Worm (Caenorhabditis elegans): Measurements from ENCODE around the gene B0457.2.

Gene B0457.2

ce11 chrII:8895398-8895797, 31.0 kb downstream of the B0457.2 start:
- TF ChIP-seq ceh-36 (tag; optimal IDR thresholded peaks at IDR 0.05) (no peak), hmbx-1 (tag; optimal IDR thresholded peaks at IDR 0.05) (no peak), ama-1 (optimal IDR thresholded peaks at IDR 0.05) (no peak), tra-4 (tag; optimal IDR thresholded peaks at IDR 0.05) (no peak), aly-1 (tag; optimal IDR thresholded peaks at IDR 0.05) (no peak), hmg-4 (GFP tag; optimal IDR thresholded peaks at IDR 0.05) (no peak), flt-1 (GFP tag; IDR thresholded peaks at IDR 0.05) (no peak), scrt-1 (GFP tag; IDR thresholded peaks at IDR 0.05) (no peak), B0310.2 (tag; optimal IDR thresholded peaks at IDR 0.05) (no peak), ceh-13 (GFP tag; optimal IDR thresholded peaks at IDR 0.05) (no peak), F13C5.2 (tag; optimal IDR thresholded peaks at IDR 0.05) (no peak), ets-7 (tag; optimal IDR thresholded peaks at IDR 0.05) (no peak), pes-1 (GFP tag; IDR thresholded peaks at IDR 0.05) (no peak), tbx-11 (GFP tag; IDR thresholded peaks at IDR 0.05) (no peak), sea-1 (GFP tag; conservative IDR thresholded peaks at IDR 0.05) (no peak)

ce11 chrII:8891606-8892005, 34.7 kb downstream of the B0457.2 start:
- TF ChIP-seq hmbx-1 (tag; optimal IDR thresholded peaks at IDR 0.05) (no peak), B0310.2 (tag; optimal IDR thresholded peaks at IDR 0.05) (no peak), sea-1 (GFP tag; conservative IDR thresholded peaks at IDR 0.05) (no peak), scrt-1 (GFP tag; IDR thresholded peaks at IDR 0.05) (no peak), flt-1 (GFP tag; IDR thresholded peaks at IDR 0.05) (no peak), aly-1 (tag; optimal IDR thresholded peaks at IDR 0.05) (no peak), F13C5.2 (tag; optimal IDR thresholded peaks at IDR 0.05) (no peak), ceh-13 (GFP tag; optimal IDR thresholded peaks at IDR 0.05) (no peak), pes-1 (GFP tag; IDR thresholded peaks at IDR 0.05) (no peak), ets-7 (tag; optimal IDR thresholded peaks at IDR 0.05) (no peak)

ce11 chrII:8891042-8891441, 35.3 kb downstream of the B0457.2 start:
- TF ChIP-seq hmg-4 (GFP tag; optimal IDR thresholded peaks at IDR 0.05) = no peak
- no peak for TF ChIP-seq hmbx-1 (tag; optimal IDR thresholded peaks at IDR 0.05)
- no peak for TF ChIP-seq sea-1 (GFP tag; conservative IDR thresholded peaks at IDR 0.05)
- no peak for TF ChIP-seq ceh-36 (tag; optimal IDR thresholded peaks at IDR 0.05)
- no peak for TF ChIP-seq tbx-37 (GFP tag; conservative IDR thresholded peaks at IDR 0.05)
- no peak for TF ChIP-seq F13C5.2 (tag; optimal IDR thresholded peaks at IDR 0.05)
- TF ChIP-seq pes-1 (GFP tag; IDR thresholded peaks at IDR 0.05) = no peak
- no peak for TF ChIP-seq hnd-1 (tag; optimal IDR thresholded peaks at IDR 0.05)
- TF ChIP-seq ama-1 (optimal IDR thresholded peaks at IDR 0.05) = no peak
- no peak for TF ChIP-seq aly-1 (tag; optimal IDR thresholded peaks at IDR 0.05)
- no peak for TF ChIP-seq ets-7 (tag; optimal IDR thresholded peaks at IDR 0.05)
- TF ChIP-seq ceh-13 (GFP tag; optimal IDR thresholded peaks at IDR 0.05) = no peak

ce11 chrII:8890530-8890929, 35.8 kb downstream of the B0457.2 start:
- TF ChIP-seq scrt-1 (GFP tag; IDR thresholded peaks at IDR 0.05) (no peak), ceh-36 (tag; optimal IDR thresholded peaks at IDR 0.05) (no peak), B0310.2 (tag; optimal IDR thresholded peaks at IDR 0.05) (no peak), tbx-37 (GFP tag; conservative IDR thresholded peaks at IDR 0.05) (no peak), ceh-13 (GFP tag; optimal IDR thresholded peaks at IDR 0.05) (no peak), ama-1 (optimal IDR thresholded peaks at IDR 0.05) (no peak), hmbx-1 (tag; optimal IDR thresholded peaks at IDR 0.05) (no peak), hnd-1 (tag; optimal IDR thresholded peaks at IDR 0.05) (no peak), tbx-11 (GFP tag; IDR thresholded peaks at IDR 0.05) (no peak), tra-4 (tag; optimal IDR thresholded peaks at IDR 0.05) (no peak), flt-1 (GFP tag; IDR thresholded peaks at IDR 0.05) (no peak), pes-1 (GFP tag; IDR thresholded peaks at IDR 0.05) (no peak), sea-1 (GFP tag; conservative IDR thresholded peaks at IDR 0.05) (no peak), aly-1 (tag; optimal IDR thresholded peaks at IDR 0.05) (no peak), F13C5.2 (tag; optimal IDR thresholded peaks at IDR 0.05) (no peak), ets-7 (tag; optimal IDR thresholded peaks at IDR 0.05) (no peak), hmg-4 (GFP tag; optimal IDR thresholded peaks at IDR 0.05) (no peak)

- TF ChIP-seq tra-4 (tag; optimal IDR thresholded peaks at IDR 0.05) = no peak
- TF ChIP-seq pes-1 (GFP tag; IDR thresholded peaks at IDR 0.05) = no peak
- no peak for TF ChIP-seq hmg-4 (GFP tag; optimal IDR thresholded peaks at IDR 0.05)
- no peak for TF ChIP-seq tbx-37 (GFP tag; conservative IDR thresholded peaks at IDR 0.05)
Measured at ce11 chrII:8890017-8890416, 36.3 kb downstream of the B0457.2 start.

ce11 chrII:8889589-8889988, 36.8 kb downstream of the B0457.2 start:
- TF ChIP-seq hmg-4 (GFP tag; optimal IDR thresholded peaks at IDR 0.05) (no peak), ceh-13 (GFP tag; optimal IDR thresholded peaks at IDR 0.05) (no peak), aly-1 (tag; optimal IDR thresholded peaks at IDR 0.05) (no peak), hmbx-1 (tag; optimal IDR thresholded peaks at IDR 0.05) (no peak), ceh-36 (tag; optimal IDR thresholded peaks at IDR 0.05) (no peak), hnd-1 (tag; optimal IDR thresholded peaks at IDR 0.05) (no peak), pes-1 (GFP tag; IDR thresholded peaks at IDR 0.05) (no peak), F13C5.2 (tag; optimal IDR thresholded peaks at IDR 0.05) (no peak), sea-1 (GFP tag; conservative IDR thresholded peaks at IDR 0.05) (no peak), tra-4 (tag; optimal IDR thresholded peaks at IDR 0.05) (no peak), ets-7 (tag; optimal IDR thresholded peaks at IDR 0.05) (no peak), flt-1 (GFP tag; IDR thresholded peaks at IDR 0.05) (no peak), ama-1 (optimal IDR thresholded peaks at IDR 0.05) (no peak), tbx-11 (GFP tag; IDR thresholded peaks at IDR 0.05) (no peak), tbx-37 (GFP tag; conservative IDR thresholded peaks at IDR 0.05) (no peak), scrt-1 (GFP tag; IDR thresholded peaks at IDR 0.05) (no peak), B0310.2 (tag; optimal IDR thresholded peaks at IDR 0.05) (no peak)

ce11 chrII:8884262-8884949, 41.9 kb downstream of the B0457.2 start, which contains the start of the genes T07D4.5 and ddx-19:
Gene T07D4.5 (minus strand): TSS chrII:8884332.
Gene ddx-19 (plus strand): TSS chrII:8884899.
- no peak for TF ChIP-seq flt-1 (GFP tag; IDR thresholded peaks at IDR 0.05)
- TF ChIP-seq scrt-1 (GFP tag; IDR thresholded peaks at IDR 0.05) = no peak
- TF ChIP-seq aly-1 (tag; optimal IDR thresholded peaks at IDR 0.05) = no peak
- TF ChIP-seq ceh-36 (tag; optimal IDR thresholded peaks at IDR 0.05) = no peak
- TF ChIP-seq tra-4 (tag; optimal IDR thresholded peaks at IDR 0.05) = no peak
- TF ChIP-seq F13C5.2 (tag; optimal IDR thresholded peaks at IDR 0.05) = no peak
- TF ChIP-seq hmg-4 (GFP tag; optimal IDR thresholded peaks at IDR 0.05) = no peak

Measured in whole organism, early embryonic.